Worm (Caenorhabditis elegans) whole organism, L3 larva: ENCODE measurements around the gene syx-18.

ENCODE experiments used
- R02D3.7 ChIP-seq: fragments of 150-350 bp; optimal IDR thresholded peaks from 2 replicates; lab custom pipeline; 2014; ENCODE audit warnings: missing biosample characterization, missing genetic modification characterization
- ama-1 ChIP-seq: fragments of 150-350 bp; optimal IDR thresholded peaks from 2 replicates; lab custom pipeline; 2018
- ceh-28 ChIP-seq: fragments of 150-350 bp; optimal IDR thresholded peaks from 2 replicates; lab custom pipeline; 2014; ENCODE audit warnings: missing biosample characterization, missing genetic modification reagents, missing genetic modification characterization
- ceh-82 ChIP-seq: fragments of 150-350 bp; optimal IDR thresholded peaks from 2 replicates; lab custom pipeline; 2014; ENCODE audit warnings: missing biosample characterization, missing genetic modification characterization
- daf-12 ChIP-seq: fragments of 150-350 bp; optimal IDR thresholded peaks from 2 replicates; lab custom pipeline; 2014; ENCODE audit warnings: missing biosample characterization, missing genetic modification reagents, missing genetic modification characterization
- lin-39 ChIP-seq: fragments of 150-350 bp; optimal IDR thresholded peaks from 2 replicates; lab custom pipeline; 2018; ENCODE audit warnings: missing biosample characterization, missing genetic modification reagents, missing genetic modification characterization
- nhr-237 ChIP-seq: fragments of 150-350 bp; optimal IDR thresholded peaks from 2 replicates; lab custom pipeline; 2014; ENCODE audit warnings: missing biosample characterization, missing genetic modification characterization
- skn-1 ChIP-seq: fragments of 150-350 bp; optimal IDR thresholded peaks from 2 replicates; lab custom pipeline; 2014; ENCODE audit warnings: missing biosample characterization, missing genetic modification characterization
- snpc-4 ChIP-seq: fragments of 150-350 bp; optimal IDR thresholded peaks from 2 replicates; lab custom pipeline; 2014; ENCODE audit warnings: missing biosample characterization, missing genetic modification characterization
- unc-62 ChIP-seq: fragments of 150-350 bp; sonication (generic microtip); optimal IDR thresholded peaks from 4 replicates; lab custom pipeline; 2014; ENCODE audit warnings: missing biosample characterization, missing genetic modification reagents, missing genetic modification characterization
- zag-1 ChIP-seq: fragments of 150-350 bp; optimal IDR thresholded peaks from 2 replicates; lab custom pipeline; 2014; ENCODE audit warnings: missing biosample characterization, missing genetic modification characterization
- ztf-4 ChIP-seq: fragments of 150-350 bp; optimal IDR thresholded peaks from 2 replicates; lab custom pipeline; 2014; ENCODE audit warnings: missing biosample characterization, missing genetic modification characterization

DNA sequence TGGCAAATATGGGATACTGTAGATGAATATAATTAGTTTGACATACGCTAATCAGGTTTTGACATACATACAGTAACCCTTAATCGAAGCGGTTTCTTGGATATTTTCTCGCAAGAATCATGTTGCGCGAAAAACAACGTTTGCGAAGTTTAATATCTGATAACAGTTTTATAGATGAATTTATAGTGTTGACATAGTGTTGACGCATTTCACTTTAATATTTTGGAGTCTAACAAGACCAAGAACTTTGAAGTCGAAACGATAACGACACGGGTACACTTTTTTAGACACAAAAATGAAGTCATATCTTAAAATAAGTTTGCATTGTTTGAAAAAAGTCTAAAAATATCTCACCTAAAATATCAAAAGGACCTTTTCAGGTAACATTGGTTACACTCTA lies 39.0 kb downstream of the syx-18 start:
- TF ChIP-seq daf-12 (tag; lab: Kevin White, UChicago): no peak
- TF ChIP-seq ama-1 (lab: Kevin White, UChicago): no peak
- TF ChIP-seq ztf-4 (tag; lab: Kevin White, UChicago): no peak
- no peak for TF ChIP-seq zag-1 (tag; lab: Kevin White, UChicago)
- TF ChIP-seq skn-1 (tag; lab: Kevin White, UChicago): no peak
- no peak for TF ChIP-seq ceh-82 (tag; lab: Kevin White, UChicago)
- no peak for TF ChIP-seq unc-62 (GFP tag; lab: Kevin White, UChicago)
- TF ChIP-seq snpc-4 (tag; lab: Kevin White, UChicago): no peak
- TF ChIP-seq R02D3.7 (tag; lab: Kevin White, UChicago): no peak
- TF ChIP-seq lin-39: no peak
- TF ChIP-seq nhr-237 (tag; lab: Kevin White, UChicago): no peak
- TF ChIP-seq ceh-28 (tag; lab: Kevin White, UChicago): no peak
